Fruit fly (Drosophila melanogaster) whole organism, embryonic: ENCODE data around the gene CG2247.

Experiments used
- Abd-B ChIP-seq: fragments of 200-800 bp; sonication (Bioruptor generic); optimal IDR thresholded peaks from 2 replicates; lab custom pipeline; 2018; ENCODE audit warnings: missing biosample characterization, mild to moderate bottlenecking, missing genetic modification characterization, moderate library complexity
- Aef1 ChIP-seq: fragments of 200-800 bp; sonication (Bioruptor generic); IDR thresholded peaks from 3 replicates; pipeline ENCODE4 v1.3.6; 2022; ENCODE audit warnings: missing biosample characterization, missing genetic modification characterization
- Asciz ChIP-seq: fragments of 200-800 bp; sonication (Bioruptor generic); optimal IDR thresholded peaks from 2 replicates; lab custom pipeline; 2017; ENCODE audit warnings: missing biosample characterization, mild to moderate bottlenecking, missing genetic modification characterization, missing genetic modification reagents
- B-H1 ChIP-seq: fragments of 200-800 bp; sonication (Bioruptor generic); IDR thresholded peaks from 3 replicates; pipeline ENCODE4 v1.3.6; 2022; ENCODE audit warnings: missing biosample characterization, missing genetic modification characterization
- CG10274 ChIP-seq: fragments of 200-800 bp; sonication (Bioruptor generic); optimal IDR thresholded peaks from 3 replicates; lab custom pipeline; 2017; ENCODE audit warnings: missing biosample characterization, mild to moderate bottlenecking, missing genetic modification characterization
- CG10321 ChIP-seq: fragments of 200-800 bp; sonication (Bioruptor generic); IDR thresholded peaks from 2 replicates; pipeline ENCODE4 v1.3.6; 2022; ENCODE audit warnings: missing biosample characterization, missing genetic modification characterization
- CG11456 ChIP-seq: fragments of 200-800 bp; sonication (Bioruptor generic); IDR thresholded peaks from 3 replicates; pipeline ENCODE4 v1.3.6; 2022; ENCODE audit warnings: missing biosample characterization, missing genetic modification characterization
- CG13775 ChIP-seq: fragments of 200-800 bp; sonication (Bioruptor generic); optimal IDR thresholded peaks from 3 replicates; lab custom pipeline; 2017; ENCODE audit warnings: missing biosample characterization, mild to moderate bottlenecking, missing genetic modification characterization
- CG14710 ChIP-seq: fragments of 200-800 bp; sonication (Bioruptor generic); optimal IDR thresholded peaks from 3 replicates; lab custom pipeline; 2019; ENCODE audit warnings: missing biosample characterization, mild to moderate bottlenecking, missing genetic modification characterization, moderate library complexity
- CG1647 ChIP-seq: fragments of 200-800 bp; sonication (Bioruptor generic); optimal IDR thresholded peaks from 3 replicates; lab custom pipeline; 2016; ENCODE audit warnings: missing biosample characterization, missing genetic modification characterization
- CG16779 ChIP-seq: fragments of 200-800 bp; sonication (Bioruptor generic); IDR thresholded peaks from 2 replicates; pipeline ENCODE4 v1.3.6; 2022; ENCODE audit warnings: missing biosample characterization, missing genetic modification characterization
- CG17186 ChIP-seq: fragments of 200-800 bp; sonication (Bioruptor generic); optimal IDR thresholded peaks from 3 replicates; lab custom pipeline; 2017; ENCODE audit warnings: missing biosample characterization, missing genetic modification reagents, missing genetic modification characterization
- CG18764 ChIP-seq: fragments of 200-800 bp; sonication (Bioruptor generic); optimal IDR thresholded peaks from 3 replicates; lab custom pipeline; 2016; ENCODE audit warnings: missing biosample characterization, missing genetic modification characterization
- CG2120 ChIP-seq: fragments of 200-800 bp; sonication (Bioruptor generic); optimal IDR thresholded peaks from 3 replicates; lab custom pipeline; 2016; ENCODE audit warnings: missing biosample characterization, missing genetic modification characterization
- CG34422 ChIP-seq: fragments of 200-800 bp; sonication (Bioruptor generic); IDR thresholded peaks from 3 replicates; pipeline ENCODE4 v1.3.6; 2022; ENCODE audit warnings: missing biosample characterization, missing genetic modification characterization
- CG8388 ChIP-seq: fragments of 200-800 bp; sonication (Bioruptor generic); optimal IDR thresholded peaks from 2 replicates; lab custom pipeline; 2019; ENCODE audit warnings: missing biosample characterization, mild to moderate bottlenecking, missing genetic modification characterization, moderate library complexity
- CG8478 ChIP-seq: fragments of >200 bp; optimal IDR thresholded peaks from 2 replicates; lab custom pipeline; 2018
- CG9727 ChIP-seq: fragments of 200-800 bp; sonication (Bioruptor generic); optimal IDR thresholded peaks from 3 replicates; lab custom pipeline; 2017; ENCODE audit warnings: missing biosample characterization, mild to moderate bottlenecking, missing genetic modification characterization
- Camta ChIP-seq: fragments of 200-800 bp; sonication (Bioruptor generic); optimal IDR thresholded peaks from 2 replicates; lab custom pipeline; 2016; ENCODE audit warnings: missing biosample characterization, missing genetic modification characterization
- CkIIα-i1 ChIP-seq: fragments of 200-800 bp; sonication (Bioruptor generic); IDR thresholded peaks from 2 replicates; pipeline ENCODE4 v1.3.6; 2022; ENCODE audit warnings: missing biosample characterization, missing genetic modification characterization
- Drgx ChIP-seq: fragments of 200-800 bp; sonication (Bioruptor generic); IDR thresholded peaks from 2 replicates; pipeline ENCODE4 v1.3.6; 2022; ENCODE audit warnings: missing biosample characterization, missing genetic modification characterization
- Eip74EF ChIP-seq, 2 experiments: fragments of 200-800 bp in 1 of 2; fragments of >200 bp in 1 of 2; sonication (Bioruptor generic) in 1 of 2; optimal IDR thresholded peaks; 2 replicates each; lab custom pipeline; 2017 to 2019; ENCODE audit warnings: missing biosample characterization in 2 of 2, missing genetic modification characterization in 2 of 2, mild to moderate bottlenecking in 1 of 2, moderate library complexity in 1 of 2
- H15 ChIP-seq: fragments of 200-800 bp; sonication (Bioruptor generic); IDR thresholded peaks from 3 replicates; pipeline ENCODE4 v1.3.6; 2022; ENCODE audit warnings: missing biosample characterization, missing genetic modification characterization
- HLHmδ ChIP-seq: fragments of 200-800 bp; sonication (Bioruptor generic); optimal IDR thresholded peaks from 2 replicates; lab custom pipeline; 2018; ENCODE audit warnings: missing biosample characterization, mild to moderate bottlenecking, missing genetic modification characterization, moderate library complexity
- Hey ChIP-seq: fragments of 200-800 bp; sonication (Bioruptor generic); optimal IDR thresholded peaks from 3 replicates; lab custom pipeline; 2018; ENCODE audit warnings: missing biosample characterization, mild to moderate bottlenecking, missing genetic modification characterization
- MESR4 ChIP-seq: fragments of 200-800 bp; sonication (Bioruptor generic); optimal IDR thresholded peaks from 2 replicates; lab custom pipeline; 2018; ENCODE audit warnings: missing biosample characterization, mild to moderate bottlenecking, missing genetic modification characterization, moderate library complexity
- Mad ChIP-seq: fragments of 200-800 bp; sonication (Bioruptor generic); optimal IDR thresholded peaks from 2 replicates; lab custom pipeline; 2016; ENCODE audit warnings: missing biosample characterization, missing genetic modification characterization
- NFAT ChIP-seq: fragments of 200-800 bp; sonication (Bioruptor generic); IDR thresholded peaks from 2 replicates; pipeline ENCODE4 v1.3.6; 2022; ENCODE audit warnings: missing biosample characterization, missing genetic modification characterization
- Nf-YB ChIP-seq: fragments of 200-800 bp; sonication (Bioruptor generic); optimal IDR thresholded peaks from 3 replicates; lab custom pipeline; 2019; ENCODE audit warnings: missing biosample characterization, mild to moderate bottlenecking, missing genetic modification characterization, moderate library complexity
- NfI ChIP-seq: fragments of 200-800 bp; sonication (Bioruptor generic); optimal IDR thresholded peaks from 3 replicates; lab custom pipeline; 2018; ENCODE audit warnings: missing biosample characterization, mild to moderate bottlenecking, missing genetic modification characterization, moderate library complexity
- TFAM ChIP-seq: fragments of 200-800 bp; sonication (Bioruptor generic); optimal IDR thresholded peaks from 2 replicates; lab custom pipeline; 2017; ENCODE audit warnings: missing biosample characterization, missing genetic modification characterization, inconsistent platforms
- ac ChIP-seq: fragments of 200-800 bp; sonication (Bioruptor generic); optimal IDR thresholded peaks from 3 replicates; lab custom pipeline; 2017; ENCODE audit warnings: missing biosample characterization, mild to moderate bottlenecking, missing genetic modification characterization
- caup ChIP-seq: fragments of 200-800 bp; sonication (Bioruptor generic); optimal IDR thresholded peaks from 3 replicates; lab custom pipeline; 2017; ENCODE audit warnings: missing biosample characterization, mild to moderate bottlenecking, missing genetic modification characterization, moderate library complexity; ENCODE audit not compliant: severe bottlenecking
- corto ChIP-seq: fragments of 200-800 bp; sonication (Bioruptor generic); optimal IDR thresholded peaks from 2 replicates; lab custom pipeline; 2016; ENCODE audit warnings: missing biosample characterization, mild to moderate bottlenecking, missing genetic modification characterization, moderate library complexity
- da ChIP-seq: fragments of 200-800 bp; sonication (Bioruptor generic); optimal IDR thresholded peaks from 2 replicates; lab custom pipeline; 2016; ENCODE audit warnings: missing biosample characterization, missing genetic modification characterization
- dysf ChIP-seq: fragments of 200-800 bp; sonication (Bioruptor generic); IDR thresholded peaks from 3 replicates; pipeline ENCODE4 v1.3.6; 2022; ENCODE audit warnings: missing biosample characterization, missing genetic modification characterization
- exex ChIP-seq: fragments of 200-800 bp; sonication (Bioruptor generic); optimal IDR thresholded peaks from 4 replicates; lab custom pipeline; 2018; ENCODE audit warnings: missing biosample characterization, mild to moderate bottlenecking, missing genetic modification characterization, moderate library complexity
- ftz-f1 ChIP-seq: fragments of 200-800 bp; sonication (Bioruptor generic); optimal IDR thresholded peaks from 2 replicates; lab custom pipeline; 2016; ENCODE audit warnings: missing biosample characterization, missing genetic modification characterization
- gsb ChIP-seq: fragments of 200-800 bp; sonication (Bioruptor generic); IDR thresholded peaks from 2 replicates; pipeline ENCODE4 v1.3.6; 2022; ENCODE audit warnings: missing biosample characterization, missing genetic modification characterization
- ind ChIP-seq: fragments of 200-800 bp; sonication (Bioruptor generic); optimal IDR thresholded peaks from 3 replicates; lab custom pipeline; 2016; ENCODE audit warnings: missing biosample characterization, missing genetic modification characterization
- knrl ChIP-seq: fragments of 200-800 bp; sonication (Bioruptor generic); IDR thresholded peaks from 3 replicates; pipeline ENCODE4 v1.3.6; 2022; ENCODE audit warnings: missing biosample characterization, missing genetic modification characterization; ENCODE audit not compliant: partially characterized antibody
- luna ChIP-seq: fragments of 200-800 bp; sonication (Bioruptor generic); optimal IDR thresholded peaks from 2 replicates; lab custom pipeline; 2016; ENCODE audit warnings: missing biosample characterization, missing genetic modification characterization
- org-1 ChIP-seq: fragments of 200-800 bp; sonication (Bioruptor generic); optimal IDR thresholded peaks from 2 replicates; lab custom pipeline; 2017; ENCODE audit warnings: missing biosample characterization, missing genetic modification characterization
- otp ChIP-seq: fragments of 200-800 bp; sonication (Bioruptor generic); IDR thresholded peaks from 3 replicates; pipeline ENCODE4, ENCODE4 v1.3.6; 2022; ENCODE audit warnings: missing biosample characterization, missing genetic modification characterization
- psq ChIP-seq: fragments of 200-800 bp; sonication (Bioruptor generic); optimal IDR thresholded peaks from 2 replicates; lab custom pipeline; 2017; ENCODE audit warnings: missing biosample characterization, missing genetic modification characterization
- sob ChIP-seq: fragments of 200-800 bp; sonication (Bioruptor generic); IDR thresholded peaks from 2 replicates; pipeline ENCODE4 v1.3.6; 2022; ENCODE audit warnings: missing biosample characterization, missing genetic modification characterization
- tx ChIP-seq: fragments of 200-800 bp; sonication (Bioruptor generic); optimal IDR thresholded peaks from 2 replicates; lab custom pipeline; 2016; ENCODE audit warnings: missing biosample characterization, missing genetic modification characterization
- usp ChIP-seq: fragments of >200 bp; optimal IDR thresholded peaks from 2 replicates; lab custom pipeline; 2017; ENCODE audit warnings: missing biosample characterization, missing genetic modification characterization
- wdn ChIP-seq: fragments of 200-800 bp; sonication (Bioruptor generic); IDR thresholded peaks from 2 replicates; pipeline ENCODE4 v1.3.6; 2022; ENCODE audit warnings: missing biosample characterization, missing genetic modification characterization
- yki ChIP-seq: fragments of >200 bp; optimal IDR thresholded peaks from 3 replicates; lab custom pipeline; 2018

Gene CG2247

DNA sequence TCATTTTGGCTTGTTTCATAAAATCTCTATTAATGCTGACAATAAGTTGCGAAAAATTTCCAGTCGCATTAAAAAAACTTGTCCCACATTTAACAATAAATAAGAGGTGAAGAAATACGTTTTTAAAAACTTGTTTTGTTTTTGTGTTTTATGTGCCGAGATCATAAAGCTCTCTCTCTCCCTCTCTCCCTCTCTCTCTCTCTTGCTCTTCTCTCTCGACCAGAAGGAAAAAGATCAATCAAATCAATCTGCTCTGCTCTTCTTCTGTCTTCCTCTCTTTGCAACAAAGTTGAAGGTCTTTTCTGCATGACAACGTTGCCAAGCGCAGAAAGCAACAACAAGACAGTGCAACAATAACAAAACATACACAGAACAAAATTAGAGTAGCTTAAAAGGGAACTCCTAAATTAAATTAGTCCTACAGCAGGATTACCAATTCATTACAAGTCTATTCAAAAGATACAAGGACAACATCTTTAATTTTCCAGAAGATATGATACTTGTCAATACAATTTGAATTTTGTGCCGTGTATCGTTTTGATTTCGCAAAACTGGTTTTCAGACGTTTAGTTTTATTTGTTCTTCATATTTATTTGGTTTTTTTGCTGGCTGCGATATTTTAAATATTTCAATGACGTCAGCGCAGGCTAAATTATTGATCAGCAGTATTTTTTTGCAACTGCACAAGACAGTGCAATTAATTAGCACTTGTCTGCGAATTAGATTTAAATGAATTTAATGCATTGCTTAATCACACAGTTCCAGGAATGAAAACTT is 11.4 kb upstream of the CG2247 start (continued):
- TF ChIP-seq CG10274 (peak; percentile 12), Nf-YB (peak; percentile 40), CG16779 (GFP tag; lab: Robert Waterston, UW) (peak; percentile 60; the same call in 1 of the 2 replicates), CG8388 (GFP tag; lab: Kevin White, UChicago) (peak; percentile 35), CG10321 (GFP tag; lab: Robert Waterston, UW) (peak; percentile 55), da (no peak), yki (lab: Kevin White, UChicago) (no peak), NfI (GFP tag; lab: Kevin White, UChicago) (peak; percentile 75), wdn (peak; percentile 42; the same call in 1 of the 2 replicates), CG17186 (GFP tag; lab: Kevin White, UChicago) (no peak), Camta (no peak), Aef1 (GFP tag; lab: Robert Waterston, UW) (peak; percentile 81), CG14710 (tag; lab: Kevin White, UChicago) (peak; percentile 2), otp (0 out of 3 replicates have a peak, but pooled peaks have one; percentile 22), HLHmδ (GFP tag; lab: Kevin White, UChicago) (no peak), usp (no peak), tx (no peak), org-1 (GFP tag; lab: Kevin White, UChicago) (peak; percentile 65), luna (GFP tag; lab: Kevin White, UChicago) (no peak), Hey (tag; lab: Kevin White, UChicago) (no peak), CG11456 (GFP tag; lab: Robert Waterston, UW) (peak; percentile 83), NFAT (GFP tag; lab: Robert Waterston, UW) (peak; percentile 82), CG34422 (GFP tag; lab: Robert Waterston, UW) (peak; percentile 88), CG9727 (GFP tag; lab: Kevin White, UChicago) (peak; percentile 62), Abd-B (peak; percentile 52), H15 (GFP tag; lab: Robert Waterston, UW) (peak; percentile 74; the same call in 2 of the 3 replicates), Mad (GFP tag; lab: Kevin White, UChicago) (peak; percentile 53), CG8478 (lab: Kevin White, UChicago) (no peak), CG1647 (peak; percentile 48), corto (GFP tag; lab: Kevin White, UChicago) (peak; percentile 85), CkIIα-i1 (GFP tag; lab: Robert Waterston, UW) (0 out of 2 replicates have a peak, but pooled peaks have one; percentile 21), caup (peak; percentile 70), Drgx (GFP tag; lab: Robert Waterston, UW) (peak; percentile 93), CG2120 (GFP tag; lab: Kevin White, UChicago) (peak; percentile 81), Eip74EF (GFP tag; optimal IDR thresholded peaks at IDR 0.05; lab: Kevin White, UChicago) (peak in 1 of 2 experiments; percentile 57), ftz-f1 (GFP tag; lab: Kevin White, UChicago) (peak; percentile 0), CG13775 (GFP tag; lab: Kevin White, UChicago) (peak; percentile 46), CG18764 (GFP tag; lab: Kevin White, UChicago) (peak; percentile 7), ind (GFP tag; lab: Kevin White, UChicago) (peak; percentile 72), gsb (GFP tag; lab: Robert Waterston, UW) (peak; percentile 68), psq (no peak), exex (tag; lab: Kevin White, UChicago) (peak; percentile 27), dysf (peak; percentile 85), knrl (GFP tag; lab: Robert Waterston, UW) (no peak), sob (peak; percentile 80), TFAM (GFP tag; lab: Kevin White, UChicago) (peak; percentile 16), Asciz (GFP tag; lab: Kevin White, UChicago) (peak; percentile 44), ac (no peak), MESR4 (GFP tag; lab: Kevin White, UChicago) (no peak), B-H1 (GFP tag; lab: Robert Waterston, UW) (peak; percentile 57; the same call in 2 of the 3 replicates)
